Worm (Caenorhabditis elegans): ENCODE measurements around the gene C17B7.14.

DNA sequence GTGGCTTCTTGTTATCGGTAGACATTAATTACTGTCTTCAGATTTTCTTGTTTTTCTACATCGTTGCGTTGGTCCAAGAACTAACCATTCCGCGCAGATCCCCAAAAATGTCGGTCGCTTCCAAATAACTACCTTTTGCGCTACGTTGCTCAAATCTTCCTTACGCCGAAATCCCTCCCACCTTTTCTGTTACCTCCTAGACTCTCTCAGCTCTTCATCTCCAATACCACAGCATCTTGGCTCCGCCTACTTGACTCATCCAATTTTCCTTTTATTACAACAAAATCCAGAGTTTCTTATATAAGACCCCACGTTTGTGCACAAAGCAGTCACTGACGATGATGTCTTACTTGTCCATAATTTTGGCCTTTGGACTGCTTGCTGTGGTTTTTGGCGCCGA, 32.6 kb upstream of the C17B7.14 start, which contains the start of gene C17B7.12:
- TF ChIP-seq pax-1 (tag; optimal IDR thresholded peaks at IDR 0.05) = no peak
- no peak for TF ChIP-seq tbx-2 (tag; optimal IDR thresholded peaks at IDR 0.05)
- no peak for TF ChIP-seq nhr-11 (tag; optimal IDR thresholded peaks at IDR 0.05)
- TF ChIP-seq elt-2 (tag; optimal IDR thresholded peaks at IDR 0.05) = no peak
- no peak for TF ChIP-seq ceh-9 (tag; optimal IDR thresholded peaks at IDR 0.05)
- no peak for TF ChIP-seq fkh-6 (tag; optimal IDR thresholded peaks at IDR 0.05)
- no peak for TF ChIP-seq ets-4 (tag; optimal IDR thresholded peaks at IDR 0.05)
- TF ChIP-seq ceh-30 (tag; optimal IDR thresholded peaks at IDR 0.05) = no peak
